Worm (Caenorhabditis elegans) whole organism, L1 larva: ENCODE results near the gene coa-3.

ENCODE experiments used
- aha-1 ChIP-seq: fragments of 150-350 bp; optimal IDR thresholded peaks from 2 replicates; lab custom pipeline; 2014; ENCODE audit warnings: missing biosample characterization, missing genetic modification characterization
- ama-1 ChIP-seq: fragments of 150-350 bp; optimal IDR thresholded peaks from 2 replicates; lab custom pipeline; 2014
- ceh-88 ChIP-seq: fragments of 200-800 bp; sonication (Bioruptor generic); IDR thresholded peaks from 2 replicates; pipeline ENCODE4 v1.3.6; 2022; ENCODE audit warnings: missing genetic modification characterization, missing compliant biosample characterization
- jun-1 ChIP-seq: fragments of 150-350 bp; optimal IDR thresholded peaks from 2 replicates; lab custom pipeline; 2014; ENCODE audit warnings: missing biosample characterization, missing genetic modification reagents, missing genetic modification characterization
- lin-15B ChIP-seq: fragments of 150-350 bp; sonication (generic microtip); optimal IDR thresholded peaks from 3 replicates; lab custom pipeline; 2014; ENCODE audit warnings: missing biosample characterization, missing genetic modification characterization
- lsy-2 ChIP-seq, 2 experiments: fragments of 150-350 bp; optimal IDR thresholded peaks; 2 replicates each; lab custom pipeline; 2014; ENCODE audit warnings: missing biosample characterization in 2 of 2, missing genetic modification characterization in 2 of 2
- mdl-1 ChIP-seq, 2 experiments: fragments of 150-350 bp; optimal IDR thresholded peaks; 2 replicates each; lab custom pipeline; 2014 to 2017; ENCODE audit warnings: missing biosample characterization in 2 of 2, missing genetic modification characterization in 2 of 2, inconsistent platforms in 1 of 2

DNA sequence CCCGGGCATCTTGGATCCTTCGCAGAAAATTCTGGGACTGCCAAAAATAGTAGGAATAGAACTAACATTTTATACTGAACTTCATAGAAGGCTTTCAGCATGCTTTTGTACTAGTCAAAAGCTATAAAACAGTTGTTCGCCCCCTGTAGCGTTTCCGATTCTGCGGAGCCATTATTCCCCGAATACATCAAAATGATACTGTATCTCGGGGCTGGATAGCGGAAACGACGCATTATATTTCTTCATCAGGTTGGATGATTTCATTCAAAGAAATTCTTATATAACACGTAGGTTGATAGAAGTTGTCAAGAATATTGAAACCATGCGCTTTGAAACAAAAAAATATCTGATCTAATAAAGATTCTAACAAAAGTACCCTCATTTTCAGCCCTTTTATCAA lies 15.6 kb upstream of the coa-3 start, which contains the start of gene clec-137:
- no peak for TF ChIP-seq mdl-1 (tag; optimal IDR thresholded peaks at IDR 0.05; lab: Kevin White, UChicago)
- no peak for TF ChIP-seq ceh-88 (GFP tag; lab: Robert Waterston, UW)
- no peak for TF ChIP-seq lin-15B (tag; lab: Kevin White, UChicago)
- no peak for TF ChIP-seq jun-1 (tag; lab: Kevin White, UChicago)
- TF ChIP-seq aha-1 (tag; lab: Kevin White, UChicago) = no peak
- no peak for TF ChIP-seq ama-1
- no peak for TF ChIP-seq lsy-2 (tag; optimal IDR thresholded peaks at IDR 0.05; lab: Kevin White, UChicago)
